Fruit fly (Drosophila melanogaster): Measurements from ENCODE around the gene Rsf1.

Gene Rsf1

DNA sequence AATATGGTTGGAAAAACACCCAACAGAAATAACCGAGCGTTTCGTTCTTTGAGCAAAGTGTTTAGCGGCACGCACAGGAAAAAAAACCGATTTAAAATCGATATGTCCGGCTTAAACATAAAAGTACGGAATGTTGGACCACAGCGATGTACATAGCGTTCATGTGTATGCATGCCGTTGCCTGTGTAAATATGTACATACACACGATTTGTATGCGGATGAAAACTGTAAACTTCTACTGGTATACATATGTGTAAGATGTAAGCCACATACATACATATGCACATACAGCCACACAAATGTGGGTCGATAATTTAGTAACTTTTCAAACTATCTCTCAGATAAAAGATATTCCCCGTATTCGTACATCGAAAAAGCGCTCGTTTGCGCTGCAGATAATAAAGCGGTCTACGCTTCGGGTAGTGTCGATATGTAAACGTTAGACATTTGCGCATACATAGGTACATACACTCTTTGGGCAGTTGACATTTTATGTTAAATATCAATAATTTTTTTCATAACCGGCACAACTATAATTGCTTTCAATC, 13.6 kb downstream of the Rsf1 start (continued):
- TF ChIP-seq run (tag; optimal IDR thresholded peaks at IDR 0.05) (no peak), NFAT (GFP tag; IDR thresholded peaks at IDR 0.05) (no peak), CG13123 (GFP tag; optimal IDR thresholded peaks at IDR 0.05) (no peak), Dek (tag; optimal IDR thresholded peaks at IDR 0.05) (no peak), CTCF (GFP tag; optimal IDR thresholded peaks at IDR 0.05) (no peak), pzg (GFP tag; optimal IDR thresholded peaks at IDR 0.05) (no peak), oc (tag; optimal IDR thresholded peaks at IDR 0.05) (no peak), Vsx1 (GFP tag; optimal IDR thresholded peaks at IDR 0.05) (no peak), CG12299 (tag; optimal IDR thresholded peaks at IDR 0.05) (peak; percentile 55), sisA (GFP tag; IDR thresholded peaks at IDR 0.05) (no peak), wdn (GFP tag; IDR thresholded peaks at IDR 0.05) (no peak), CG3065 (GFP tag; optimal IDR thresholded peaks at IDR 0.05) (no peak), CG15269 (tag; optimal IDR thresholded peaks at IDR 0.05) (no peak), Xbp1 (GFP tag; optimal IDR thresholded peaks at IDR 0.05) (no peak), eyg (GFP tag; optimal IDR thresholded peaks at IDR 0.05) (no peak), HLH4C (GFP tag; IDR thresholded peaks at IDR 0.05; ENCODE audit: partially characterized antibody) (no peak), nau (GFP tag; optimal IDR thresholded peaks at IDR 0.05) (peak; percentile 3), tna (GFP tag; IDR thresholded peaks at IDR 0.05; ENCODE audit: partially characterized antibody) (no peak), CG15601 (tag; optimal IDR thresholded peaks at IDR 0.05) (no peak), ci (GFP tag; IDR thresholded peaks at IDR 0.05) (no peak; the same call in 2 of the 3 replicates), Aef1 (GFP tag; IDR thresholded peaks at IDR 0.05) (no peak), CG6765 (GFP tag; optimal IDR thresholded peaks at IDR 0.05) (no peak), vnd (GFP tag; IDR thresholded peaks at IDR 0.05; ENCODE audit: partially characterized antibody) (no peak), jigr1 (GFP tag; IDR thresholded peaks at IDR 0.05) (no peak), Optix (GFP tag; IDR thresholded peaks at IDR 0.05) (no peak), CG34422 (GFP tag; IDR thresholded peaks at IDR 0.05) (0 out of 3 replicates have a peak, but pooled peaks have one; percentile 39), NC2α (GFP tag; optimal IDR thresholded peaks at IDR 0.05) (no peak), gro (GFP tag; optimal IDR thresholded peaks at IDR 0.05) (no peak), CG6175 (GFP tag; IDR thresholded peaks at IDR 0.05) (no peak), ham (GFP tag; IDR thresholded peaks at IDR 0.05) (no peak), CG13424 (tag; optimal IDR thresholded peaks at IDR 0.05) (peak; percentile 34), Dref (GFP tag; IDR thresholded peaks at IDR 0.05) (no peak), stwl (tag; optimal IDR thresholded peaks at IDR 0.05) (no peak), Med (GFP tag) (peak; percentile 73), CG11247 (GFP tag; IDR thresholded peaks at IDR 0.05) (no peak), MESR4 (GFP tag; optimal IDR thresholded peaks at IDR 0.05) (no peak), ato (GFP tag; IDR thresholded peaks at IDR 0.05; ENCODE audit: partially characterized antibody) (no peak), CG17186 (GFP tag; optimal IDR thresholded peaks at IDR 0.05) (no peak), CG30020 (tag; optimal IDR thresholded peaks at IDR 0.05) (peak; percentile 74), Camta (GFP tag; optimal IDR thresholded peaks at IDR 0.05) (no peak), CG11093 (GFP tag; IDR thresholded peaks at IDR 0.05) (no peak), ems (GFP tag; optimal IDR thresholded peaks at IDR 0.05) (no peak), sim (GFP tag; IDR thresholded peaks at IDR 0.05) (no peak), CG5180 (GFP tag; optimal IDR thresholded peaks at IDR 0.05) (no peak), dpn (GFP tag; optimal IDR thresholded peaks at IDR 0.05) (no peak), tin (GFP tag; optimal IDR thresholded peaks at IDR 0.05) (no peak), CG12104 (GFP tag; optimal IDR thresholded peaks at IDR 0.05) (no peak), ranshi (GFP tag; IDR thresholded peaks at IDR 0.05) (no peak; the same call in 1 of the 2 replicates), dmrt11E (tag; optimal IDR thresholded peaks at IDR 0.05) (peak; percentile 39), CG1603 (tag; optimal IDR thresholded peaks at IDR 0.05) (peak; percentile 19), NC2β (GFP tag; optimal IDR thresholded peaks at IDR 0.05) (no peak), Oli (tag; optimal IDR thresholded peaks at IDR 0.05) (no peak)

Measured in whole organism, embryonic.